Fruit fly (Drosophila melanogaster): ENCODE results near the gene CG7632.

CG7632 gene

DNA sequence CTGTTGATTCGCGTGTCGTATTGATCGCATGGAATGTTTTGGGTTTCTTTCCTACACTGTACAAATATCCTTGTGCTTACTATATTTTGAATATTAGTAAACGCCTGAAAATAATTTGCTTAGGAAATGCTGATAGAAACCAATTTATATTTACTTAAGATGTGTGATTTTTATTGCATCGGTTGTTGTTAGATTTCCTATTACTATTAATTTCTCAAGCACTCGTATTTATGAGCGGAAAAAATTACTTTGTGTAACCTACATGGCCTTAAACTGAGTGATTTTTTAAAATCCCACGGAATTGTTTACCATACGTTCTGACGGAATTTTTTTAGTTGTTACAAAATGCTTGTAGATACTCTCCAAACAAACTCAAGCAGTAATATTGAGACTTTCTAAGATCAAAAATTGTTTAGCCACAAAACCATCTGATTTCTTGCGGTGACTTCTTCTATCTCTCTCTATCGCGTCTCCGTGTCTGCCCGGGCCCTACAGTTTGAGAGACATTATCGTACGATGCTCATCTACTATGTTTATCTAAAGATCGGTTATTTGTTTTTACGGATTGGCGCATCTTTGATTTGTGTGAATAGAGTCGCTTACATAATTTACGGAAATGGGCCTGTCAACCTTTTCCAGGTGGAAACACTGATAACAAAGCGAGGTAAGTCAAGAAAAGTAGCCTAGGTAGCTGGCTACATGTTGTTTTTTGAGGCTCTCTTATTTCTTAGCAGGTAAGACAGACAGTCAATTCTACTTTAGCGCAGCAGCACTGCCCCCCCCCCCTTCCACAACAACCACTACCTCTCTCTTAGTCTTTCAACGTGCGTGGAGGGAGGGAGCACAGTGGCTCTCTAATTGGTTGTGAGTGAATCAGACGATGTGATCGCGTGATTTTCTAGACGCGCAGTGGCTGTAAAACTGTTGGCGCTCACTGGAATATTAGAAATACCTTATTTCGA is 27.9 kb upstream of the CG7632 start (continued):
- peak; percentile 96 for TF ChIP-seq sens (GFP tag)
- TF ChIP-seq chif (GFP tag; optimal IDR thresholded peaks at IDR 0.05): peak; percentile 53 to 73
- peak; percentile 44 for TF ChIP-seq CG1602 (GFP tag; optimal IDR thresholded peaks at IDR 0.05)
- TF ChIP-seq Adf1 (GFP tag; IDR thresholded peaks at IDR 0.05): no peak
- no peak for TF ChIP-seq jigr1 (GFP tag; IDR thresholded peaks at IDR 0.05)
- peak; percentile 19; the same call in 1 of the 2 replicates for TF ChIP-seq CG14014 (GFP tag; IDR thresholded peaks at IDR 0.05)
- TF ChIP-seq CG2129 (GFP tag; IDR thresholded peaks at IDR 0.05; ENCODE audit: partially characterized antibody): no peak
- TF ChIP-seq HmgZ (tag; optimal IDR thresholded peaks at IDR 0.05): no peak
- TF ChIP-seq ERR (GFP tag; optimal IDR thresholded peaks at IDR 0.05): no peak
- TF ChIP-seq sens-2 (GFP tag; IDR thresholded peaks at IDR 0.05): no peak
- TF ChIP-seq wek (GFP tag; optimal IDR thresholded peaks at IDR 0.05): no peak
- TF ChIP-seq CG8089 (GFP tag; optimal IDR thresholded peaks at IDR 0.05): peak; percentile 18
- no peak for TF ChIP-seq Hr39 (optimal IDR thresholded peaks at IDR 0.05)
- TF ChIP-seq yki (optimal IDR thresholded peaks at IDR 0.05): no peak
- no peak for TF ChIP-seq CG6175 (GFP tag; IDR thresholded peaks at IDR 0.05)
- no peak for TF ChIP-seq fru (optimal IDR thresholded peaks at IDR 0.05)
- peak; percentile 24; the same call in 1 of the 3 replicates for TF ChIP-seq croc (GFP tag; conservative IDR thresholded peaks at IDR 0.05)
- no peak for TF ChIP-seq ro (GFP tag; IDR thresholded peaks at IDR 0.05)
- peak; percentile 54 for TF ChIP-seq Camta (GFP tag; optimal IDR thresholded peaks at IDR 0.05)
- no peak for TF ChIP-seq inv (GFP tag; IDR thresholded peaks at IDR 0.05; ENCODE audit: partially characterized antibody)
- TF ChIP-seq CG1529 (GFP tag; optimal IDR thresholded peaks at IDR 0.05): peak; percentile 52
- TF ChIP-seq Nf-YA (GFP tag; IDR thresholded peaks at IDR 0.05): no peak
- TF ChIP-seq vfl (GFP tag; optimal IDR thresholded peaks at IDR 0.05): peak; percentile 0
- TF ChIP-seq CrebB (tag; optimal IDR thresholded peaks at IDR 0.05): no peak
- no peak for TF ChIP-seq salm (tag; optimal IDR thresholded peaks at IDR 0.05)
- TF ChIP-seq sima (GFP tag; optimal IDR thresholded peaks at IDR 0.05): peak; percentile 25
- peak; percentile 20 for TF ChIP-seq gcm (GFP tag; optimal IDR thresholded peaks at IDR 0.05)
- TF ChIP-seq corto (GFP tag; optimal IDR thresholded peaks at IDR 0.05): no peak
- TF ChIP-seq CG16779 (GFP tag; IDR thresholded peaks at IDR 0.05): no peak
- no peak for TF ChIP-seq Oaz (GFP tag; IDR thresholded peaks at IDR 0.05)
- no peak for TF ChIP-seq CG9797 (GFP tag; optimal IDR thresholded peaks at IDR 0.05)
- TF ChIP-seq crp (GFP tag; optimal IDR thresholded peaks at IDR 0.05): peak in 1 of 2 experiments; percentile 36
- no peak for TF ChIP-seq CG1832 (GFP tag; optimal IDR thresholded peaks at IDR 0.05)
- TF ChIP-seq CG34422 (GFP tag; IDR thresholded peaks at IDR 0.05): no peak
- no peak; the same call in 1 of the 2 replicates for TF ChIP-seq CG10366 (GFP tag; IDR thresholded peaks at IDR 0.05)
- TF ChIP-seq CG12071 (GFP tag; optimal IDR thresholded peaks at IDR 0.05): no peak
- TF ChIP-seq gro (GFP tag; optimal IDR thresholded peaks at IDR 0.05): peak; percentile 39
- no peak for TF ChIP-seq CG11247 (GFP tag; IDR thresholded peaks at IDR 0.05)
- peak; percentile 51 for TF ChIP-seq Nf-YB (GFP tag; optimal IDR thresholded peaks at IDR 0.05)
- peak; percentile 78 for TF ChIP-seq CG10979 (tag; optimal IDR thresholded peaks at IDR 0.05)
- TF ChIP-seq CG8290 (GFP tag; optimal IDR thresholded peaks at IDR 0.05): peak; percentile 18
- peak in 1 of 2 experiments; percentile 12 for TF ChIP-seq CG8290 (tag; optimal IDR thresholded peaks at IDR 0.05)
- TF ChIP-seq CG6654 (GFP tag; optimal IDR thresholded peaks at IDR 0.05): peak; percentile 97
- peak; percentile 86 for TF ChIP-seq CG3995 (GFP tag; optimal IDR thresholded peaks at IDR 0.05)
- no peak for TF ChIP-seq ham (GFP tag; IDR thresholded peaks at IDR 0.05)
- no peak for TF ChIP-seq dan (GFP tag; IDR thresholded peaks at IDR 0.05)
- TF ChIP-seq CG10565 (GFP tag; optimal IDR thresholded peaks at IDR 0.05): no peak
- TF ChIP-seq al (GFP tag; IDR thresholded peaks at IDR 0.05): peak; percentile 19; the same call in 1 of the 2 replicates
- peak; percentile 62 for TF ChIP-seq Meics (GFP tag; optimal IDR thresholded peaks at IDR 0.05)
- TF ChIP-seq Hsf (GFP tag; optimal IDR thresholded peaks at IDR 0.05): peak; percentile 70
- TF ChIP-seq nerfin-1 (tag; optimal IDR thresholded peaks at IDR 0.05): peak; percentile 41
